Worm (Caenorhabditis elegans): Measurements from ENCODE around the gene C23G10.7.

ce11 chrIII:6213915-6214314, 15.7 kb upstream of the C23G10.7 start, which contains the start of gene C23G10.10:
- no peak for TF ChIP-seq F55B11.4 (tag; optimal IDR thresholded peaks at IDR 0.05; ENCODE audit: borderline replicate concordance, insufficient read depth)
- TF ChIP-seq ztf-6 (GFP tag; IDR thresholded peaks at IDR 0.05) = no peak
- no peak for TF ChIP-seq sea-2 (GFP tag; IDR thresholded peaks at IDR 0.05)
- no peak for TF ChIP-seq egl-44 (GFP tag; IDR thresholded peaks at IDR 0.05)
- TF ChIP-seq ccch-3 (GFP tag; optimal IDR thresholded peaks at IDR 0.05) = no peak
- TF ChIP-seq snpc-4 (GFP tag; optimal IDR thresholded peaks at IDR 0.05) = no peak
- no peak for TF ChIP-seq snpc-4 (tag; optimal IDR thresholded peaks at IDR 0.05)
- TF ChIP-seq attf-3 (GFP tag; conservative IDR thresholded peaks at IDR 0.05) = no peak

Data from whole organism, young adult.